Worm (Caenorhabditis elegans) whole organism, midembryonic: ENCODE measurements around the gene ins-35.
"Not testable (repeated sequence)": the region's sequence is repeated elsewhere in the genome, so short reads cannot be mapped to it uniquely, and the experiment has no call there.

Source experiments
- T22C8.4 ChIP-seq: fragments of 200-800 bp; sonication (Bioruptor generic); IDR thresholded peaks from 2 replicates; pipeline ENCODE4 v1.3.6; 2022; ENCODE audit warnings: missing genetic modification characterization, missing compliant biosample characterization
- cog-1 ChIP-seq: sonication (generic microtip); optimal IDR thresholded peaks from 2 replicates; lab custom pipeline; 2016; ENCODE audit warnings: missing genetic modification characterization, missing compliant biosample characterization
- flt-1 ChIP-seq: fragments of 200-800 bp; sonication (Bioruptor generic); IDR thresholded peaks from 2 replicates; pipeline ENCODE4 v1.3.6; 2022; ENCODE audit warnings: missing genetic modification characterization, missing compliant biosample characterization
- klf-2 ChIP-seq: fragments of 200-800 bp; sonication (Bioruptor generic); conservative IDR thresholded peaks from 2 replicates; pipeline ENCODE4 v1.3.6; 2022; ENCODE audit warnings: missing genetic modification reagents, missing genetic modification characterization, missing compliant biosample characterization
- med-1 ChIP-seq: sonication (generic microtip); optimal IDR thresholded peaks from 2 replicates; lab custom pipeline; 2017; ENCODE audit warnings: missing genetic modification characterization, mild to moderate bottlenecking, missing compliant biosample characterization, antibody characterized with exemption, missing genetic modification reagents; ENCODE audit not compliant: insufficient read depth
- ref-1 ChIP-seq: fragments of 200-800 bp; sonication (Bioruptor generic); conservative IDR thresholded peaks from 2 replicates; pipeline ENCODE4 v1.3.6; 2022; ENCODE audit warnings: missing genetic modification reagents, missing genetic modification characterization, missing compliant biosample characterization
- tab-1 ChIP-seq: fragments of 200-800 bp; sonication (Bioruptor generic); IDR thresholded peaks from 2 replicates; pipeline ENCODE4 v1.3.6; 2022; ENCODE audit warnings: missing genetic modification characterization, missing compliant biosample characterization
- ztf-23 ChIP-seq: fragments of 200-800 bp; sonication (Bioruptor generic); IDR thresholded peaks from 2 replicates; pipeline ENCODE4 v1.3.6; 2022; ENCODE audit warnings: missing genetic modification reagents, missing genetic modification characterization, missing compliant biosample characterization
- ztf-29 ChIP-seq: fragments of 200-800 bp; sonication (Bioruptor generic); IDR thresholded peaks from 2 replicates; pipeline ENCODE4 v1.3.6; 2022; ENCODE audit warnings: missing genetic modification reagents, missing genetic modification characterization, missing compliant biosample characterization

The ins-35 gene

DNA sequence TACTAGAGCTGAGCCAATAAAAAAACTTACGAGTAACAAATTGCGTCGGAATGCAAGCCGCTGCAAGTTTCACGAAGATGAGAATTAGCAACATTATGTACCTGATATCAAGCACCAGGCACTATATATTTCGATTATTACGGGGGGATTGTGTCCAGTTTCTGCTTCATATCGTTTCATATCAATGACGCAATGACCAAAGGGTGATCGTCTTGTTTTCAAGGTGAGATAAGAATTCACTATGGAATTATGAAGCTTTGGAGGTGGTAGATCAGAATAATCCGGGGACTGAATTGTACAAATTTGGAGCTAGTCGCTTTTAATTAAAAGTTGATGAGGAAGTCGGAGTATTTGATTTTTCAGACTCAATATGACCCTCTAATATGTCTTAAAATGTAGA lies 8.5 kb upstream of the ins-35 start, which contains the start of gene K02E2.8:
Gene K02E2.8, minus strand, starts transcription at position 101 of the 400 bp plus-strand sequence.
- TF ChIP-seq klf-2 (GFP tag; lab: Robert Waterston, UW) (no peak), T22C8.4 (GFP tag; lab: Robert Waterston, UW) (no peak), ztf-29 (GFP tag; lab: Robert Waterston, UW) (no peak), cog-1 (tag; lab: Kevin White, UChicago) (no peak), ref-1 (no peak)

DNA sequence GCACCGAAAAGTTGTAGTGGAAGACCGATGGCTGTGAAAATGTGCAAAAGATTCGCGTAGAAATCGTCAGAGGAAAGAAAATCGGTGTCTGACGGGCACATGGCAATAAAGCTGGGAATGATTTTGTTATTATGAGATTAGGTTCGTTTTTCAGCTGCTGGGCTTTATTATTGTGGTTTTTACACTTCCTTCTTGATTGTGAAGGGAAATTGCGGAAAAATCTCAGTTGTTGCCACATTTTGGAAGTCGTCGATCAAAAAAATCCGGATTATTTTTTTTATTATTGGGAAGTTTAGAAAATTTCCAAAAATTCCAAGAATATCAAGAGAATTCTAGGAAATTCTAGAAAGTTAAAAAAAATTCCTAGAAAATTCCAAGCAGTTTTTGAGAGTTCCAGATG lies 6.2 kb upstream of the ins-35 start, which contains the start of gene srh-177:
Gene srh-177, minus strand, starts transcription at position 101 of the 400 bp plus-strand sequence.
- TF ChIP-seq ztf-23 (GFP tag; lab: Robert Waterston, UW); T22C8.4 (GFP tag; lab: Robert Waterston, UW); cog-1 (tag; lab: Kevin White, UChicago): not testable (repeated sequence)

DNA sequence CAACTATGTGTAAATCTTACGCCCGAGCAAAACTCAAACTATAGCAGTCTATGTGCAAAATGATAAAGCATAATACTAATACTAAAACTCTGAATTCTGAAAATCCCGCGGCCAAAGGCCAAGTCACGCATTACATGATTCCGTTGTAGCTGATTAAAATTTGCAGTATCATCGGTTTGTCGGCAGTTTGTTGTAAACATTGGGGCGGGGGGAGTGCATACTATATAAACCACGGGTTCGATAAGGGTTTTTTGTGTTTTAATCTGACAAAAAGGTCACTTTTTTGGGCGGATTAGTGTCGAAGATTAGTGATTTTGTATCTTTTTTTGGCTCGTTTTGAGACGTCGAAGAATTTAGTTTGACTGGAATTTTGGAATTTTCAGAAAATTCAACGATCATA lies 852 bp upstream of the ins-35 start:
- TF ChIP-seq tab-1 (GFP tag; lab: Robert Waterston, UW) = no peak
- TF ChIP-seq T22C8.4 (GFP tag; lab: Robert Waterston, UW) = no peak
- no peak for TF ChIP-seq ref-1
- TF ChIP-seq flt-1 (GFP tag; lab: Robert Waterston, UW) = no peak
- no peak for TF ChIP-seq klf-2 (GFP tag; lab: Robert Waterston, UW)
- no peak for TF ChIP-seq ztf-23 (GFP tag; lab: Robert Waterston, UW)
- no peak for TF ChIP-seq med-1 (GFP tag; lab: Kevin White, UChicago)
- no peak for TF ChIP-seq ztf-29 (GFP tag; lab: Robert Waterston, UW)
- TF ChIP-seq cog-1 (tag; lab: Kevin White, UChicago) = no peak

DNA sequence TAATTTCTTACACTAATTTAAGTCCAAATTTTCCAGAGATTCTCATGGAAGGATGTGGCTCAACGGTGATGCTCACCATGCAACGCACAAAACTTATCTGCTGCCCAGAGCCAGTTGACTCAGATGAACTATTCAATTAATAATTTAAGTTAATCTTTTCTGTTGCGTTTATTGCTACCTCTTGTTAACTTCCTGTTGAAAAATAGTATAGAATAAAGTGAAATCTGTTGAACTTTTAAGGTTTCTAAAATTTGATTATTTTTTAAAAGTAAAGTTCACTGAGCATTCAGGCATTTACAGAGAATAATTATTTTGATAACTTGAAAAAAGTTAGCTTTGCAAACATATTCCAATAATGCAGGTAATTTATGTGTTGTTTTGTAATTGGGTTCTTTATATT lies 734 bp downstream of the ins-35 start:
- TF ChIP-seq tab-1 (GFP tag; lab: Robert Waterston, UW) (no peak), ztf-29 (GFP tag; lab: Robert Waterston, UW) (no peak), ztf-23 (GFP tag; lab: Robert Waterston, UW) (no peak), ref-1 (no peak)

DNA sequence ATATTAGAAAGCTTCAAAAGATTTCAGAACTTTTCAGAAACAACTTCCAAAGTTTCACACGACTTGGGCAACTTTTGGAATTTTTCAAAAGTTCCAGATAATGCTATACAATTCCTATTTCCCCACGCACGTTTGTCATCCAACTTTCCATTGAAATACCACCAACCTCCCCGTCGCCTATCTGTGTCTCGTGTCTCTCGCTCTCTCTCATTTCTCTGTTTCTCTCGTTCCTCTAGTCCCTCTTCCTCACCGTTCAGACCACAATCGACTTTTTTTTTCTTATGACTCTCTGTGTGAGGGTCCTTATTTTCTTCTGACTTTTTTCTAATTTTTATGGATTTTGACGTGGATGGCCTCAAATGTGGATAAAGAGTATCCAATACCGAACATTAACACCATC lies 5.0 kb downstream of the ins-35 start, which contains the start of gene K02E2.6:
Gene K02E2.6, plus strand, starts transcription at position 242 of the 400 bp plus-strand sequence.
- TF ChIP-seq flt-1 (GFP tag; lab: Robert Waterston, UW) = no peak
- TF ChIP-seq med-1 (GFP tag; lab: Kevin White, UChicago) = no peak
- TF ChIP-seq ztf-23 (GFP tag; lab: Robert Waterston, UW) = no peak
- no peak for TF ChIP-seq tab-1 (GFP tag; lab: Robert Waterston, UW)
- TF ChIP-seq cog-1 (tag; lab: Kevin White, UChicago) = no peak
- no peak for TF ChIP-seq klf-2 (GFP tag; lab: Robert Waterston, UW)
- no peak for TF ChIP-seq T22C8.4 (GFP tag; lab: Robert Waterston, UW)
- no peak for TF ChIP-seq ref-1
- TF ChIP-seq ztf-29 (GFP tag; lab: Robert Waterston, UW) = no peak

DNA sequence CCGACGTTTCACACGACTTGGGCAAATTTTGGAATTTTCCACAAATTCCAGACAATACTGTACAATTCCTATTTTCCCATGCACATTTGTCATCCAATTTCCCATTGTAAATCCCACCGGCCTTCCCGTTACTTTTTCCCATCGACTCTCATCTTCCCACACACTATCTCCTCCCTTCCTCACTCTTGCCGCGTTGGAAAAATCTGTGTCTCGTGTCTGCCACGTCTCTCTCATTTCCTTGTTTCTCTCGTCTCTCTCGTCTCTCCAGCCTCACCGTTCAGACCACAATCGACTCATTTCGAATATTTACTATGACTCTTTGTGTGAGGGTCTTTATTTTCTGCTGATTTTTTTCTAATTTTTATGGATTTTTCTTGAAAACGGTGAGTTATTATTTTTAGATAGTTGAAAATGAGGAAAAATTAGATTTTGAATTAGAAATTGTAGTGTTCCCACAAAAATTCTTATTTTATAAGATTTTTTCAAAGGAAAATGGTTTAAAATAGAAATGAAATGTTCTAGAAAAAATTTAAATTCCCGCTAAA lies 7.8 kb downstream of the ins-35 start, which contains the start of gene K02E2.11:
Gene K02E2.11, plus strand, starts transcription at position 251 of the 545 bp plus-strand sequence.
- no peak for TF ChIP-seq ztf-23 (GFP tag; lab: Robert Waterston, UW)
- no peak for TF ChIP-seq tab-1 (GFP tag; lab: Robert Waterston, UW)
- no peak for TF ChIP-seq ref-1
- no peak for TF ChIP-seq ztf-29 (GFP tag; lab: Robert Waterston, UW)
- TF ChIP-seq cog-1 (tag; lab: Kevin White, UChicago) = no peak
- TF ChIP-seq T22C8.4 (GFP tag; lab: Robert Waterston, UW) = no peak
- no peak for TF ChIP-seq med-1 (GFP tag; lab: Kevin White, UChicago)
- TF ChIP-seq klf-2 (GFP tag; lab: Robert Waterston, UW) = no peak
- no peak for TF ChIP-seq flt-1 (GFP tag; lab: Robert Waterston, UW)

DNA sequence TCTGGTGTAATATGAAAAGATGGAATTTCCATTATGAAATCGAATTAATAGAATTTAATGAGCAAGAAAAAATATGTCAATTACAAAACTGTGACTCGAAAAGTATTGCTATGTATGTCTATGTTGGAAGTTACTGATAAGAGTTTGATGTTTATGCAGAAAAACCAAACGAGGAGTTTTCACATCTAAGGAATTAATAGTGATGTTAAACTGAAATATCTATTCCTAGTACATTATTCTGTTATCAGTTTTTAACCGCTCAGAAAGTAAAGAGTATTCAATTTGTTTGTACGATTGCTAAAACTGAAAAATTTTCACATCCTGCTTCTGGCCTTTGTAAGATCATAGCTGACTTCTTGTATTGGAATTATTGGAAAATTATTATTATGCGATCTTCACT lies 11.6 kb downstream of the ins-35 start, which contains the start of gene K02E2.7:
Gene K02E2.7, minus strand, starts transcription at position 101 of the 400 bp plus-strand sequence.
- no peak for TF ChIP-seq ztf-23 (GFP tag; lab: Robert Waterston, UW)
- TF ChIP-seq ztf-29 (GFP tag; lab: Robert Waterston, UW) = no peak
- no peak for TF ChIP-seq T22C8.4 (GFP tag; lab: Robert Waterston, UW)
- no peak for TF ChIP-seq ref-1
- no peak for TF ChIP-seq klf-2 (GFP tag; lab: Robert Waterston, UW)
- no peak for TF ChIP-seq med-1 (GFP tag; lab: Kevin White, UChicago)
- no peak for TF ChIP-seq cog-1 (tag; lab: Kevin White, UChicago)

DNA sequence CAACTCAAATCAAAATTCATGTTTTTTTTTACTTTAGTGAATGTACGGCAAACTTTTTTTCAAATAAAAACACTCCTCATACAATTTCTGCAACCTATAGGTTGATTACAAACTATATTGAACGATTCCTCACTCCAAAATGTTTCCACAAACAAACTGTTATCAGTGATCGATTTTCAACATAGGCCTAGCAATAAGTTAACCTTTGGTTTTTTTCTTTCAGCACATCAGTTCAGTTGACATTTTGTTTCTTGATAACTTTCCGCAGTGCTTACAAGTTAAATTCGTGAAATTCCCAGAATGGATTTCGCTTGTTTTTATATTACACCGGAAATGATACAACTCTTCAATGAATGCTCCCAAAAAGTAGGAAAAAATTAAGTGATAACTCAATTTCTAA lies 12.1 kb downstream of the ins-35 start, which contains the start of gene F53H2.1:
Gene F53H2.1, plus strand, starts transcription at position 301 of the 400 bp plus-strand sequence.
- TF ChIP-seq ref-1 (no peak), ztf-29 (GFP tag; lab: Robert Waterston, UW) (no peak), cog-1 (tag; lab: Kevin White, UChicago) (no peak), flt-1 (GFP tag; lab: Robert Waterston, UW) (no peak), T22C8.4 (GFP tag; lab: Robert Waterston, UW) (no peak), tab-1 (GFP tag; lab: Robert Waterston, UW) (no peak), ztf-23 (GFP tag; lab: Robert Waterston, UW) (no peak), klf-2 (GFP tag; lab: Robert Waterston, UW) (no peak), med-1 (GFP tag; lab: Kevin White, UChicago) (no peak)

DNA sequence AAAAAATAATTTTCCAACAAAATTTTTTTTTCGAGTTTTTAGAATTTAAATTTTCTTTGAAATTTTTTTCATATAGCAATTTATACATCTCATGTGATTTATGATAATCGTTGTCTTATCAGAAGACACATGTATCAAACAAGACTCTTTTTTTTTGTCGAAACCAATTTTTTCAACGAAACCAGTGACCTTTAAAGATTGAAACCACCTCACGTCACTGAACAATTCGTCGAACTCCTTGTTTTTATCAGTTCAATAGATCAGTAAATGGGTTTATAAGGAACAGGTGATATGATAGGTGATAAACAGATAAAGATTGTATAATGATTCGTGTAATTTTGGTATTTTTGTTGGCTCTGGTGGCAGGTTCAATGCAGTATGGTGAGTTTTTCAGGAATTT lies 18.4 kb downstream of the ins-35 start, which contains the start of gene cnc-7:
Gene cnc-7, plus strand, starts transcription at position 301 of the 400 bp plus-strand sequence.
- TF ChIP-seq ref-1 = no peak
- TF ChIP-seq flt-1 (GFP tag; lab: Robert Waterston, UW) = no peak
- no peak for TF ChIP-seq tab-1 (GFP tag; lab: Robert Waterston, UW)
- TF ChIP-seq cog-1 (tag; lab: Kevin White, UChicago) = no peak
- no peak for TF ChIP-seq T22C8.4 (GFP tag; lab: Robert Waterston, UW)
- no peak for TF ChIP-seq ztf-23 (GFP tag; lab: Robert Waterston, UW)
- TF ChIP-seq med-1 (GFP tag; lab: Kevin White, UChicago) = no peak
- no peak for TF ChIP-seq klf-2 (GFP tag; lab: Robert Waterston, UW)
- TF ChIP-seq ztf-29 (GFP tag; lab: Robert Waterston, UW) = no peak
